Worm (Caenorhabditis elegans) whole organism, L4/young adult: ENCODE data around the gene dhs-7.

Experiments used
- dao-5 ChIP-seq: sonication (generic microtip); optimal IDR thresholded peaks from 2 replicates; lab custom pipeline; 2016; ENCODE audit warnings: missing genotype, missing genetic modification characterization, moderate library complexity, missing compliant biosample characterization
- him-1 ChIP-seq: sonication (generic microtip); optimal IDR thresholded peaks from 2 replicates; lab custom pipeline; 2016; ENCODE audit warnings: missing genotype, missing genetic modification reagents, missing genetic modification characterization, missing compliant biosample characterization

DNA sequence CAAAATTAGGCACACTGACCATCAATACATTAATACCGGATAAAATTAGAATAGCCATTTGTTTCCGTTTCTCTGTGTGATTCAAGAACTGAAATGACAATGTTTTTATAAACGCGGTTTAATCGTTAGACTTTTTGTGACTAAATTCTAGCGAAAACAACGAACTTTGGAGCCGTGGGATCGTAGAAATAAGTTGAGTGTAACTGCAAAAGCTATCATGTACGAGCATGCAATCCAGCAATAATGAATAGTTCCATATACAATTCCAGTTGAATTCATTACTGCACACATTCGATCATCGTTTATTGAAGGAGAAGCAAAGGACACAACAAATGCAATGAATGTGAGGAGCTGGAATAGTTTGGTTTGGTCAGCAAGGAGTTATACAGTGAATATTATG lies 22.1 kb downstream of the dhs-7 start:
- TF ChIP-seq him-1 (tag; lab: Kevin White, UChicago) = no peak
- TF ChIP-seq dao-5 (tag; lab: Kevin White, UChicago) = no peak
